Fruit fly (Drosophila melanogaster) whole organism: ENCODE measurements around the gene CG14684.

ENCODE experiments used
- CG8478 ChIP-seq: fragments of >200 bp; optimal IDR thresholded peaks from 2 replicates; lab custom pipeline; 2018; ENCODE audit warnings: inconsistent platforms
- Dll ChIP-seq: fragments of >200 bp; optimal IDR thresholded peaks from 2 replicates; lab custom pipeline; 2017
- EcR ChIP-seq, 2 experiments: fragments of >200 bp; optimal IDR thresholded peaks; 2 replicates each; lab custom pipeline; 2017; ENCODE audit warnings: missing biosample characterization in 2 of 2, missing genetic modification characterization in 2 of 2, missing genetic modification reagents in 2 of 2
- pan ChIP-seq: fragments of >200 bp; optimal IDR thresholded peaks from 2 replicates; lab custom pipeline; 2017
- psq ChIP-seq: fragments of >200 bp; optimal IDR thresholded peaks from 2 replicates; lab custom pipeline; 2017
- usp ChIP-seq: fragments of >200 bp; optimal IDR thresholded peaks from 2 replicates; lab custom pipeline; 2017; ENCODE audit warnings: missing biosample characterization, missing genetic modification characterization, mixed read lengths

dm6 chr3R:10681682-10681962 is 25.2 kb upstream of the CG14684 start:
- no peak for TF ChIP-seq EcR (GFP tag; optimal IDR thresholded peaks at IDR 0.05; lab: Kevin White, UChicago)
- no peak for TF ChIP-seq CG8478
- TF ChIP-seq usp = no peak
- no peak for TF ChIP-seq Dll (lab: Kevin White, UChicago)
- TF ChIP-seq psq (lab: Kevin White, UChicago) = no peak
- TF ChIP-seq pan (lab: Kevin White, UChicago) = no peak
